Worm (Caenorhabditis elegans) whole organism, L4 larva: ENCODE results near the gene Y113G7B.27.

Experiments used
- F10B5.3 ChIP-seq: sonication (generic microtip); optimal IDR thresholded peaks from 2 replicates; lab custom pipeline; 2016; ENCODE audit warnings: mild to moderate bottlenecking, missing genetic modification characterization, missing compliant biosample characterization
- F44E2.7 ChIP-seq: fragments of 200-800 bp; sonication (Bioruptor generic); IDR thresholded peaks from 2 replicates; pipeline ENCODE4 v2.1.2; 2022; ENCODE audit warnings: missing genetic modification characterization, missing compliant biosample characterization
- R02D3.7 ChIP-seq: fragments of 150-350 bp; sonication (generic microtip); optimal IDR thresholded peaks from 3 replicates; lab custom pipeline; 2014; ENCODE audit warnings: missing biosample characterization, missing genetic modification characterization
- T20F7.1 ChIP-seq: fragments of 200-800 bp; sonication (Bioruptor generic); optimal IDR thresholded peaks from 2 replicates; lab custom pipeline; 2018; ENCODE audit warnings: mild to moderate bottlenecking, missing genetic modification characterization, missing compliant biosample characterization
- T26A8.4 ChIP-seq: fragments of 200-800 bp; sonication (Bioruptor generic); IDR thresholded peaks from 2 replicates; pipeline ENCODE4 v1.3.6; 2022; ENCODE audit warnings: missing genetic modification characterization, missing compliant biosample characterization
- Y105C5A.15 ChIP-seq: fragments of 200-800 bp; sonication (Bioruptor generic); IDR thresholded peaks from 2 replicates; pipeline ENCODE4 v1.3.6; 2022; ENCODE audit warnings: missing genetic modification characterization, missing compliant biosample characterization
- Y48G9A.11 ChIP-seq: fragments of 200-800 bp; sonication (Bioruptor generic); IDR thresholded peaks from 2 replicates; pipeline ENCODE4 v1.3.6; 2022; ENCODE audit warnings: missing genetic modification reagents, missing genetic modification characterization, missing compliant biosample characterization
- Y75B8A.6 ChIP-seq: fragments of 200-800 bp; sonication (Bioruptor generic); IDR thresholded peaks from 2 replicates; pipeline ENCODE4 v1.3.6; 2022; ENCODE audit warnings: missing genetic modification reagents, missing genetic modification characterization, missing compliant biosample characterization
- ZK546.5 ChIP-seq, 2 experiments: sonication (generic microtip); optimal IDR thresholded peaks; 2 replicates each; lab custom pipeline; 2017; ENCODE audit warnings: missing biosample characterization in 2 of 2, missing genetic modification characterization in 2 of 2
- aha-1 ChIP-seq: fragments of 150-350 bp; peaks from one replicate; lab custom pipeline; 2014; ENCODE audit warnings: missing biosample characterization, missing genetic modification characterization
- aly-2 ChIP-seq: sonication (generic microtip); optimal IDR thresholded peaks from 2 replicates; lab custom pipeline; 2018; ENCODE audit warnings: missing biosample characterization, missing genetic modification characterization
- ama-1 ChIP-seq: fragments of 150-350 bp; optimal IDR thresholded peaks from 2 replicates; lab custom pipeline; 2014; ENCODE audit warnings: inconsistent platforms, mixed read lengths
- attf-4 ChIP-seq: sonication (generic microtip); optimal IDR thresholded peaks from 3 replicates; lab custom pipeline; 2017; ENCODE audit warnings: missing biosample characterization, missing genetic modification characterization
- ceh-44 ChIP-seq: fragments of 200-800 bp; sonication (Bioruptor generic); IDR thresholded peaks from 2 replicates; pipeline ENCODE4 v1.3.6; 2022; ENCODE audit warnings: missing genetic modification reagents, missing genetic modification characterization, missing compliant biosample characterization
- ctbp-1 ChIP-seq: fragments of 200-800 bp; sonication (Bioruptor generic); IDR thresholded peaks from 2 replicates; pipeline ENCODE4 v1.3.6; 2022; ENCODE audit warnings: missing genetic modification reagents, missing genetic modification characterization, missing compliant biosample characterization
- daf-12 ChIP-seq: fragments of 150-350 bp; optimal IDR thresholded peaks from 2 replicates; lab custom pipeline; 2014; ENCODE audit warnings: missing biosample characterization, missing genetic modification reagents, missing genetic modification characterization
- daf-8 ChIP-seq: fragments of 200-800 bp; sonication (Bioruptor generic); IDR thresholded peaks from 2 replicates; pipeline ENCODE4 v1.3.6; 2022; ENCODE audit warnings: missing genetic modification characterization, missing compliant biosample characterization
- dve-1 ChIP-seq: sonication (generic microtip); optimal IDR thresholded peaks from 2 replicates; lab custom pipeline; 2017; ENCODE audit warnings: antibody characterized with exemption, mild to moderate bottlenecking, missing genetic modification characterization, missing compliant biosample characterization; ENCODE audit not compliant: insufficient read depth
- fkh-10 ChIP-seq: fragments of 150-350 bp; optimal IDR thresholded peaks from 2 replicates; lab custom pipeline; 2014; ENCODE audit warnings: missing biosample characterization, missing genetic modification reagents, missing genetic modification characterization
- hif-1 ChIP-seq, 2 experiments: sonication (generic microtip); optimal IDR thresholded peaks; 2 replicates each; lab custom pipeline; 2016 to 2017; ENCODE audit warnings: missing compliant biosample characterization in 2 of 2, missing genetic modification characterization in 2 of 2, missing genetic modification reagents in 2 of 2, missing genotype in 2 of 2, mild to moderate bottlenecking in 1 of 2
- hlh-11 ChIP-seq: fragments of 200-800 bp; sonication (Bioruptor generic); optimal IDR thresholded peaks from 2 replicates; lab custom pipeline; 2018; ENCODE audit warnings: mild to moderate bottlenecking, missing genetic modification characterization, missing compliant biosample characterization
- hlh-30 ChIP-seq: sonication (generic microtip); optimal IDR thresholded peaks from 2 replicates; lab custom pipeline; 2017; ENCODE audit warnings: antibody characterized with exemption, mild to moderate bottlenecking, missing genetic modification characterization, missing compliant biosample characterization; ENCODE audit not compliant: insufficient read depth
- hmg-1.1 ChIP-seq: fragments of 200-800 bp; sonication (Bioruptor generic); IDR thresholded peaks from 2 replicates; pipeline ENCODE4 v1.3.6; 2022; ENCODE audit warnings: missing genetic modification reagents, missing genetic modification characterization, missing compliant biosample characterization
- lin-13 ChIP-seq: fragments of 150-350 bp; optimal IDR thresholded peaks from 2 replicates; lab custom pipeline; 2014; ENCODE audit warnings: missing biosample characterization, missing genetic modification reagents, missing genetic modification characterization
- lin-15B ChIP-seq: fragments of 150-350 bp; sonication (generic microtip); optimal IDR thresholded peaks from 3 replicates; lab custom pipeline; 2014; ENCODE audit warnings: missing biosample characterization, missing genetic modification characterization
- lin-39 ChIP-seq: fragments of 150-350 bp; optimal IDR thresholded peaks from 2 replicates; lab custom pipeline; 2014; ENCODE audit warnings: missing biosample characterization, missing genetic modification reagents, missing genetic modification characterization
- lir-3 ChIP-seq: sonication (generic microtip); optimal IDR thresholded peaks from 2 replicates; lab custom pipeline; 2016; ENCODE audit warnings: mild to moderate bottlenecking, missing genetic modification characterization, missing compliant biosample characterization
- lsy-2 ChIP-seq, 2 experiments: fragments of 150-350 bp in 1 of 2; sonication (generic microtip) in 1 of 2; optimal IDR thresholded peaks; 2 replicates each; lab custom pipeline; 2014 to 2017; ENCODE audit warnings: missing biosample characterization in 2 of 2, missing genetic modification characterization in 2 of 2
- mdl-1 ChIP-seq, 2 experiments: fragments of 150-350 bp in 1 of 2; sonication (generic microtip) in 1 of 2; optimal IDR thresholded peaks; 2 replicates each; lab custom pipeline; 2014 to 2017; ENCODE audit warnings: missing biosample characterization in 2 of 2, missing genetic modification characterization in 2 of 2
- mdt-29 ChIP-seq: fragments of 200-800 bp; sonication (Bioruptor generic); IDR thresholded peaks from 2 replicates; pipeline ENCODE4 v1.3.6; 2022; ENCODE audit warnings: missing genetic modification reagents, missing genetic modification characterization, missing compliant biosample characterization
- mes-2 ChIP-seq: sonication (generic microtip); optimal IDR thresholded peaks from 2 replicates; lab custom pipeline; 2016; ENCODE audit warnings: missing genotype, mild to moderate bottlenecking, missing genetic modification characterization, missing compliant biosample characterization; ENCODE audit not compliant: poor library complexity, severe bottlenecking
- mxl-3 ChIP-seq: fragments of 200-800 bp; sonication (Bioruptor generic); optimal IDR thresholded peaks from 2 replicates; lab custom pipeline; 2018; ENCODE audit warnings: mild to moderate bottlenecking, missing genetic modification characterization, missing compliant biosample characterization
- nhr-10 ChIP-seq: fragments of 150-350 bp; optimal IDR thresholded peaks from 2 replicates; lab custom pipeline; 2014; ENCODE audit warnings: missing biosample characterization, missing genetic modification characterization
- nhr-102 ChIP-seq: sonication (generic microtip); optimal IDR thresholded peaks from 2 replicates; lab custom pipeline; 2016; ENCODE audit warnings: mild to moderate bottlenecking, missing genetic modification characterization, moderate library complexity, missing compliant biosample characterization
- nhr-237 ChIP-seq: sonication (generic microtip); optimal IDR thresholded peaks from 2 replicates; lab custom pipeline; 2017; ENCODE audit warnings: missing biosample characterization, missing genetic modification characterization
- nhr-28 ChIP-seq: fragments of 150-350 bp; optimal IDR thresholded peaks from 2 replicates; lab custom pipeline; 2014; ENCODE audit warnings: missing biosample characterization, missing genetic modification characterization
- nhr-6 ChIP-seq: fragments of 150-350 bp; optimal IDR thresholded peaks from 2 replicates; lab custom pipeline; 2014; ENCODE audit warnings: missing biosample characterization, missing genetic modification characterization
- nhr-77 ChIP-seq: fragments of 150-350 bp; optimal IDR thresholded peaks from 2 replicates; lab custom pipeline; 2014; ENCODE audit warnings: missing biosample characterization, missing genetic modification characterization
- pha-4 ChIP-seq, 2 experiments: fragments of 150-350 bp in 1 of 2; fragments of 200-800 bp in 1 of 2; sonication (Bioruptor generic) in 1 of 2; IDR thresholded peaks in 1 of 2; optimal IDR thresholded peaks in 1 of 2; 2 replicates each; pipeline versions ENCODE4 v1.3.6 to Lab custom; 2014 to 2022; ENCODE audit warnings: missing genetic modification characterization in 2 of 2, missing genetic modification reagents in 2 of 2, missing biosample characterization in 1 of 2, missing compliant biosample characterization in 1 of 2
- php-3 ChIP-seq: fragments of 200-800 bp; sonication (Bioruptor generic); IDR thresholded peaks from 2 replicates; pipeline ENCODE4 v1.3.6; 2022; ENCODE audit warnings: missing genetic modification reagents, missing genetic modification characterization, missing compliant biosample characterization
- rbr-2 ChIP-seq: sonication (generic microtip); optimal IDR thresholded peaks from 2 replicates; lab custom pipeline; 2016; ENCODE audit warnings: missing genotype, missing genetic modification characterization, missing compliant biosample characterization
- saeg-2 ChIP-seq: fragments of 200-800 bp; sonication (Bioruptor generic); IDR thresholded peaks from 2 replicates; pipeline ENCODE4 v1.3.6; 2022; ENCODE audit warnings: missing genetic modification reagents, missing genetic modification characterization, missing compliant biosample characterization
- sdz-12 ChIP-seq: fragments of 200-800 bp; sonication (Bioruptor generic); optimal IDR thresholded peaks from 2 replicates; lab custom pipeline; 2018; ENCODE audit warnings: mild to moderate bottlenecking, missing genetic modification characterization, missing compliant biosample characterization
- set-16 ChIP-seq: fragments of 200-800 bp; sonication (Bioruptor generic); IDR thresholded peaks from 2 replicates; pipeline ENCODE4 v1.3.6; 2022; ENCODE audit warnings: missing genetic modification reagents, missing genetic modification characterization, missing compliant biosample characterization
- spr-1 ChIP-seq: sonication (generic microtip); optimal IDR thresholded peaks from 2 replicates; lab custom pipeline; 2016; ENCODE audit warnings: mild to moderate bottlenecking, missing genetic modification characterization, missing compliant biosample characterization
- unc-39 ChIP-seq: sonication (generic microtip); optimal IDR thresholded peaks from 2 replicates; lab custom pipeline; 2017; ENCODE audit warnings: missing biosample characterization, missing genetic modification characterization
- zfp-2 ChIP-seq: sonication (generic microtip); optimal IDR thresholded peaks from 2 replicates; lab custom pipeline; 2016; ENCODE audit warnings: mild to moderate bottlenecking, missing genetic modification characterization, missing compliant biosample characterization
- zfp-3 ChIP-seq: fragments of 200-800 bp; sonication (Bioruptor generic); conservative IDR thresholded peaks from 2 replicates; pipeline ENCODE4 v1.3.6; 2022; ENCODE audit warnings: missing genetic modification reagents, missing genetic modification characterization, missing compliant biosample characterization

The Y113G7B.27 gene

DNA sequence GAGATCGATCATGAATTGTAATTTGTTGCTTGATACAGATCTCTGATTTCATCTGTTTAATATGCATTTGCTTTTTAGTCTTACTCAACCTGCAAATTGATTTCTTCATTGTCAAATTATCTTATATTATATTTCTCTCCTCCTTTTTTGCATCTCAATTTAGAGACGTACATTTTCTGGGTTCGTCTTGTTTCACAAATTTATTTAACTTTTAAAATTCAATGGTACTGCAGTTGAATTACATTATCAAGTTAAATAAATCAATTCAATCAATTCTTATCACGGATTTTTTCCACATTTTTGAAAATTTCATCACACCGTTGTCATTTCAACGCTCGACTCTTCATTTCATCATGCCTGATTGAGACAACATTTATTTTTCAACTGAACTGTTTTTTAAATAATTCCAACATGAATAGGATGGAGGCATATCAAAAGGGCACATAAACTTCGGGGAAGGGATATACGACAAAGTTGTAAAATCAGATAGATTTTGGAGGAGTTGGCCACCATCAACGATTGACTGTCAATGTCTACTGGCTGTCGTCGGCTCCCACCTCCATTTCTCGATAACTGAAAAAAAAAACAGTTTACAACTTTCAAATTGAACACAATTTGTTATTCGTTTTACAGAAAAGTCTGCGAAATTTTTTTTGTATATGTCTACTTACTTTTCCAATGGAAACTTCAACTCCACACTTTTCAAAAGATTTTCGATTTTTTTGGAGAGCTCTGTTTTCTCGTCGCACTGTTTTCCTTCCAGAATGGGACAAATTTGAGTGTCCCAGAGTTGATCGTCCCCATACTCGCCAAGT is 30.1 kb upstream of the Y113G7B.27 start (continued):
- TF ChIP-seq ctbp-1 (peak; percentile 18; the same call in 1 of the 2 replicates), Y105C5A.15 (GFP tag; lab: Robert Waterston, UW) (0 out of 2 replicates have a peak, but pooled peaks have one; percentile 4), mdt-29 (0 out of 2 replicates have a peak, but pooled peaks have one; percentile 5), fkh-10 (GFP tag; lab: Kevin White, UChicago) (no peak), nhr-237 (no peak), mes-2 (tag; lab: Kevin White, UChicago) (peak; percentile 56), dve-1 (tag; lab: Kevin White, UChicago) (peak; percentile 82), Y75B8A.6 (0 out of 2 replicates have a peak, but pooled peaks have one; percentile 57), T20F7.1 (peak; percentile 61), rbr-2 (tag; lab: Kevin White, UChicago) (no peak), T26A8.4 (GFP tag; lab: Robert Waterston, UW) (peak; percentile 88), ceh-44 (no peak), saeg-2 (GFP tag; lab: Robert Waterston, UW) (no peak; the same call in 1 of the 2 replicates), set-16 (no peak), hif-1 (tag; optimal IDR thresholded peaks at IDR 0.05; lab: Kevin White, UChicago) (no peak), aha-1 (peak; percentile 28)

DNA sequence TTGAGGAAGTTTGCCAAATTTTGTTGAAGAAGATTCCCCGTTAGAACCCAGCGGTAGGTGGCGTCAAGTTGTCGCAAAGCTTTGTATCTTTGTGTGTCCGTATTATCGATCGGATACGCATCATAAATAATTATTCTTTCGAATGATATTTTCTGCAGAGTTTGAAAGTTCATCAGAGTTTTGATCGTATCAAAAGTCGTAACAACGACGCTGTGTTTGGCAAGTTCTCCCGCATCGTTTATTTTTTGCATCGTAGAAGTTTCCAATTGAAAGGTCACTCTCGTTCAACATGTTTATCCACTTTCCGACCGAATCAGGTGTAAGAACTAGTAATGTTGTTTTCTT is 29.6 kb upstream of the Y113G7B.27 start:
- no peak for TF ChIP-seq aly-2 (tag; lab: Kevin White, UChicago)
- TF ChIP-seq F44E2.7 (GFP tag; lab: Robert Waterston, UW): no peak; the same call in 1 of the 2 replicates
- TF ChIP-seq nhr-6 (tag; lab: Kevin White, UChicago): no peak
- TF ChIP-seq nhr-28 (tag; lab: Kevin White, UChicago): no peak
- TF ChIP-seq ama-1 (lab: Kevin White, UChicago): peak; percentile 65
- TF ChIP-seq mxl-3: no peak
- no peak for TF ChIP-seq nhr-102 (tag; lab: Kevin White, UChicago)
- no peak for TF ChIP-seq R02D3.7
- TF ChIP-seq daf-8 (GFP tag; lab: Robert Waterston, UW): no peak
- TF ChIP-seq lir-3 (tag; lab: Kevin White, UChicago): no peak
- peak; percentile 90 for TF ChIP-seq zfp-3 (GFP tag; lab: Robert Waterston, UW)
- TF ChIP-seq Y48G9A.11 (GFP tag; lab: Robert Waterston, UW): no peak
- no peak for TF ChIP-seq pha-4 (GFP tag; IDR thresholded peaks at IDR 0.05; lab: Robert Waterston, UW)
- no peak for TF ChIP-seq pha-4 (tag; optimal IDR thresholded peaks at IDR 0.05; lab: Kevin White, UChicago)
- no peak for TF ChIP-seq zfp-2 (tag; lab: Kevin White, UChicago)
- TF ChIP-seq hlh-30 (tag; lab: Kevin White, UChicago): no peak
- TF ChIP-seq daf-12 (tag; lab: Kevin White, UChicago): no peak
- TF ChIP-seq mdt-29: no peak; the same call in 1 of the 2 replicates
- no peak for TF ChIP-seq hlh-11
- TF ChIP-seq nhr-77 (tag; lab: Kevin White, UChicago): no peak
- TF ChIP-seq nhr-10: peak; percentile 7
- TF ChIP-seq lin-15B (tag; lab: Kevin White, UChicago): no peak
- no peak for TF ChIP-seq attf-4 (tag; lab: Kevin White, UChicago)
- no peak for TF ChIP-seq lsy-2 (tag; optimal IDR thresholded peaks at IDR 0.05; lab: Kevin White, UChicago)
- peak; percentile 31 for TF ChIP-seq dve-1 (tag; lab: Kevin White, UChicago)
- TF ChIP-seq T26A8.4 (GFP tag; lab: Robert Waterston, UW): no peak
- TF ChIP-seq unc-39 (tag; lab: Kevin White, UChicago): no peak
- TF ChIP-seq F10B5.3 (tag; lab: Kevin White, UChicago): no peak
- TF ChIP-seq php-3 (GFP tag; lab: Robert Waterston, UW): 0 out of 2 replicates have a peak, but pooled peaks have one; percentile 28
- no peak for TF ChIP-seq sdz-12 (GFP tag; lab: Kevin White, UChicago)
- no peak for TF ChIP-seq ZK546.5 (tag; optimal IDR thresholded peaks at IDR 0.05; lab: Kevin White, UChicago)
- no peak for TF ChIP-seq mdl-1 (tag; optimal IDR thresholded peaks at IDR 0.05; lab: Kevin White, UChicago)
- TF ChIP-seq fkh-10 (GFP tag; lab: Kevin White, UChicago): no peak
- no peak for TF ChIP-seq lin-39
- TF ChIP-seq lin-13 (GFP tag; lab: Kevin White, UChicago): no peak
- TF ChIP-seq spr-1: no peak
- TF ChIP-seq hmg-1.1 (GFP tag; lab: Robert Waterston, UW): no peak
